Worm (Caenorhabditis elegans): ENCODE data around the gene mek-1.

Gene mek-1

DNA sequence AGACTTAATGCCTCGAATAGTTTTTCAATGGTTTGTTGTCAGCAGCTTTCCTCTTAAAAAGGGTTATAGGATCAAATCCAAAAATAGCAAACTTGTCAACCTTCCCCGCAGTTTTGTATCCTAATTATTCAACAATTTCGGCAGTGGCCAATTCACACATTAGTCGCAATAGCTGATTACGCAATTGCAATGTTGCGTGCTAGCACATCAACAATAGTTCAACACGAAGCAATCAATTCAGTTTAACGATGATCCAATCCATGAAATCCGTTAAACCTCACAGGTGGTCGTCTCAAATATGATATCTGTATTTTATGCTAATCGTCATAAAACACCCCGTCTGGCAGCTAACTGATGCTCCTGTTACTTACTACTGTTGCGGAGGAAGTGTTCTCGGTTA, 26.4 kb upstream of the mek-1 start:
- peak; percentile 66 for TF ChIP-seq zip-8 (tag; optimal IDR thresholded peaks at IDR 0.05)
- no peak for TF ChIP-seq nhr-76 (tag; optimal IDR thresholded peaks at IDR 0.05)
- TF ChIP-seq unc-120 (tag; optimal IDR thresholded peaks at IDR 0.05; ENCODE audit: poor library complexity, severe bottlenecking), result no peak
- no peak for TF ChIP-seq lsy-2 (tag; optimal IDR thresholded peaks at IDR 0.05)
- peak; percentile 79 for TF ChIP-seq nhr-2 (tag; optimal IDR thresholded peaks at IDR 0.05)
- TF ChIP-seq nhr-28 (tag; optimal IDR thresholded peaks at IDR 0.05), result no peak
- TF ChIP-seq flh-1 (GFP tag; optimal IDR thresholded peaks at IDR 0.05), result no peak
- TF ChIP-seq elt-1 (tag; optimal IDR thresholded peaks at IDR 0.05; ENCODE audit: borderline replicate concordance, insufficient read depth), result no peak
- TF ChIP-seq tbx-8 (GFP tag; optimal IDR thresholded peaks at IDR 0.05), result no peak
- TF ChIP-seq cnd-1 (tag; optimal IDR thresholded peaks at IDR 0.05), result peak; percentile 5
- no peak for TF ChIP-seq pha-4 (tag; optimal IDR thresholded peaks at IDR 0.05)

DNA sequence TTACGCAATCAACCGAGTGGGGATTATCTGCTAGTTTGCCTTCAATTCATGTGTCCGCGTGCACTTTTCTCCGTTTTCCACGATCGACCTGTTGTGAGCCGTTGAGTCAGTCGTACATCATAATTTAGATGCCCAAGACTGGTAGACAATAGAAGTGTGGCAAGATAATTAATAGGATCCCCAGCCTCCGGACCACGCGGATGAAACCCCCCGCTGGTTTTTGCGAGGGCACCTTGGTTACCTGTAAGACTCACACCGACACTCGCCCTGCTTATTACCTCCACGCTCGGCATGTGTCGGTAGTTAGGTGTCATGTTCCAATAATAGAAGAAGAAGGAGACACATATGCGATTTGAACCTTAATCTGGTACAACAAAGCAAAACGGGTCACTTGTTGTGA, 23.1 kb upstream of the mek-1 start:
- TF ChIP-seq mep-1 (tag; optimal IDR thresholded peaks at IDR 0.05) (no peak), zip-8 (tag; optimal IDR thresholded peaks at IDR 0.05) (no peak), nhr-2 (tag; optimal IDR thresholded peaks at IDR 0.05) (peak; percentile 30), pha-4 (tag; optimal IDR thresholded peaks at IDR 0.05) (no peak), unc-62 (GFP tag; optimal IDR thresholded peaks at IDR 0.05) (no peak), lin-13 (tag; optimal IDR thresholded peaks at IDR 0.05) (no peak), unc-39 (tag; optimal IDR thresholded peaks at IDR 0.05) (peak; percentile 53), ceh-43 (GFP tag; optimal IDR thresholded peaks at IDR 0.05) (peak; percentile 24), ces-1 (GFP tag; optimal IDR thresholded peaks at IDR 0.05) (no peak), elt-3 (tag; optimal IDR thresholded peaks at IDR 0.05) (no peak)

DNA sequence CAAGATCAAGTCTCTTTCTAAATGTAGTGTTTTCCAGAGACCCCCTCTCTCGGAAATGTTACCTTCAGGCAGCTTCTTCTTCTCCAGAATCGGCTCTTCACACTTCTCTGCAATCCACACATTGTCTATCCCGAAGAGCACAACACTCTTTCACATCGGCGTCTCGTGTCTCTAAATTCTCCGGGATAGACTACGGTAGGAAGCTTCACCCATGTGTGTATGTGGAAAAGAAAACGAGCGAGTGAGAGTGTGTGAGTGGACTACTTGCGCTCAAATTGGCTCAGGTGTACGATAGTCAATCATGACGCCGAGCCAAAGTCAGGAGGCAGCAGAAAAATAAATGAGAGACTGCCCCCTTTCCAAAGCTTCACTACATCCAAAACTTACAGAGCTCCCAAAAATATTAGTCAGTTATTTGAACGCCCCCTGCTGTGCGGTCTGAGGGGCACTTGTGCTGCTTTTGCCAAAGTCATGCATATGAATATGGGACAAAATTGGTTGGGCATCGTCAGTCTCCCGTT, 21.8 kb upstream of the mek-1 start:
- TF ChIP-seq nhr-2 (tag; optimal IDR thresholded peaks at IDR 0.05) (no peak), flh-1 (GFP tag; optimal IDR thresholded peaks at IDR 0.05) (no peak), zip-8 (tag; optimal IDR thresholded peaks at IDR 0.05) (no peak), hlh-1 (tag; optimal IDR thresholded peaks at IDR 0.05) (no peak), nhr-12 (tag; optimal IDR thresholded peaks at IDR 0.05) (no peak), tbx-8 (GFP tag; optimal IDR thresholded peaks at IDR 0.05) (no peak), bed-3 (GFP tag; optimal IDR thresholded peaks at IDR 0.05) (no peak), cnd-1 (tag; optimal IDR thresholded peaks at IDR 0.05) (peak; percentile 35), snpc-4 (tag; optimal IDR thresholded peaks at IDR 0.05) (no peak), mls-2 (tag; optimal IDR thresholded peaks at IDR 0.05) (no peak), lsy-2 (tag; optimal IDR thresholded peaks at IDR 0.05) (peak; percentile 64), nhr-28 (tag; optimal IDR thresholded peaks at IDR 0.05) (no peak), ceh-43 (GFP tag; optimal IDR thresholded peaks at IDR 0.05) (no peak), lin-13 (tag; optimal IDR thresholded peaks at IDR 0.05) (no peak), ces-1 (GFP tag; optimal IDR thresholded peaks at IDR 0.05) (peak; percentile 29), unc-62 (GFP tag; optimal IDR thresholded peaks at IDR 0.05) (no peak), elt-3 (tag; optimal IDR thresholded peaks at IDR 0.05) (no peak), nhr-237 (tag; optimal IDR thresholded peaks at IDR 0.05) (no peak), unc-120 (tag; optimal IDR thresholded peaks at IDR 0.05; ENCODE audit: poor library complexity, severe bottlenecking) (no peak)

DNA sequence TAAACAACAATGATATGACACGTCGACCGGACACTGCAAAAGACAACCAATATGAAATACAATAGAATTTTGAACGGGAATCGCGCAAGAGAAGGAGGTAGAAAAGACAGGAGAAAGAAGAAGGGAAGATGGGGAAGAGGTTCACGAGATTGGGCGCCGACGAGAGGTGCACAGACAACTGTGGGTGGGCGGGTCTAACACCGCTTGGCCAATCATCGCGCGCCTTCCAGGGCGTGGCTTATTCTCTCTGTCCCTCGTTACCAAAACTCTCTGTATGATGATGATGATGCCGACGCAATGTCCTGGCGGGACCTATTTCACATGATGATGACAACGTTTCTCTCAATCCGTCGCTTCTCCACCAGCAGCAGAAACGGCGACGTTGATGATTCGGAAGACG, 18.5 kb upstream of the mek-1 start:
- TF ChIP-seq drap-1 (GFP tag; optimal IDR thresholded peaks at IDR 0.05) (peak; percentile 24), lsy-2 (tag; optimal IDR thresholded peaks at IDR 0.05) (peak; percentile 61), mep-1 (tag; optimal IDR thresholded peaks at IDR 0.05) (no peak), nhr-28 (tag; optimal IDR thresholded peaks at IDR 0.05) (no peak)

DNA sequence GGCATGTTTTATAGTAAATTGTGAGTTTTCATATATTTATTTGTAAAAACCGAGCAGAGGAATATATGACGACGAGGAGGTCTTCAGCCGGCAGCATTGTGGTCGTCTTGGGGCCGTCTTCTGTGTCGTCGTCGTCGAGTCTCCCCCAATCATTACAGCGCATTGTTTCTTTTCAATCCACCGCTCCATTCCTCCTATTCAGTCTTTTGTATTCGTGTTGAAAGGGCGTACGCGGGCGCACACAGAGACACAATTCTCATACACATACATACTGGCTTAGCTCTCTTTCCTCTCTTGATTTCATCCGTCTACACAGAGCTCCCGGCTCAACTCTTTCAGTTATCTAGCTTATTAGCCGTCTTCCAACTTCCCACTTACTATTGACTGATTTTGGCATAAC, 15.4 kb upstream of the mek-1 start, which contains the start of gene sox-2:
Gene sox-2, minus strand, starts transcription at position 100 of the 400 bp plus-strand sequence.
- TF ChIP-seq nhr-2 (tag; optimal IDR thresholded peaks at IDR 0.05), result no peak
- no peak for TF ChIP-seq lsy-2 (tag; optimal IDR thresholded peaks at IDR 0.05)
- no peak for TF ChIP-seq ztf-11 (tag; optimal IDR thresholded peaks at IDR 0.05)
- no peak for TF ChIP-seq zip-8 (tag; optimal IDR thresholded peaks at IDR 0.05)
- TF ChIP-seq ces-1 (GFP tag; optimal IDR thresholded peaks at IDR 0.05), result no peak
- TF ChIP-seq drap-1 (GFP tag; optimal IDR thresholded peaks at IDR 0.05), result no peak
- no peak for TF ChIP-seq hlh-1 (tag; optimal IDR thresholded peaks at IDR 0.05)
- no peak for TF ChIP-seq nhr-28 (tag; optimal IDR thresholded peaks at IDR 0.05)
- TF ChIP-seq snpc-4 (tag; optimal IDR thresholded peaks at IDR 0.05), result no peak
- no peak for TF ChIP-seq ceh-39 (tag; optimal IDR thresholded peaks at IDR 0.05)
- no peak for TF ChIP-seq pha-4 (tag; optimal IDR thresholded peaks at IDR 0.05)

DNA sequence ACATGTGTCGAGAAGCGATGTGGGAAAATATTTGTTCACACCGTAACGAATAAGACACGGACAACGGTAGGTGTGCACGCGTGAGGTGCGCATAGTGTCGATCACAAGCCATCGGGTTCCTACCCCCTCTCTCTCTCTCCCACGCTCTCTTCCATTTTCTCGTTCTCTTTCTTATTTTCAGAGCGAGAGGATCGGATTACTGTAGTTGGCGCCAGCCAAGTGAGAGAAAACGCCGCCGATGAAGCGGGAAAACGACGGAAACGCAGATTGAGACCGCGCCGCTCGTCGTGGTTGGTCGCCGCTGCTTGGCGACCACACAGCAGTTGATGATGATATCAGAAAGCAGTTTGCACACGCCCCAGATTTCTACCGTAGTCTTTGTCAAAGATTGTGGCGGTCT, 14.7 kb upstream of the mek-1 start:
- TF ChIP-seq lin-13 (tag; optimal IDR thresholded peaks at IDR 0.05) (no peak), nhr-2 (tag; optimal IDR thresholded peaks at IDR 0.05) (no peak), mep-1 (tag; optimal IDR thresholded peaks at IDR 0.05) (no peak), nhr-237 (tag; optimal IDR thresholded peaks at IDR 0.05) (no peak), unc-62 (GFP tag; optimal IDR thresholded peaks at IDR 0.05) (no peak), pha-4 (tag; optimal IDR thresholded peaks at IDR 0.05) (no peak), cnd-1 (tag; optimal IDR thresholded peaks at IDR 0.05) (peak; percentile 14), elt-3 (tag; optimal IDR thresholded peaks at IDR 0.05) (no peak)

Measured in whole organism, mixed stage, embryonic.